Fruit fly (Drosophila melanogaster) whole organism, embryonic: Measurements from ENCODE around the gene CG16965.

Source experiments
- CG1024 ChIP-seq: fragments of 200-800 bp; sonication (Bioruptor generic); IDR thresholded peaks from 2 replicates; pipeline ENCODE4 v1.3.6; 2022; ENCODE audit warnings: missing biosample characterization, missing genetic modification characterization
- CG11085 ChIP-seq: fragments of 200-800 bp; sonication (Bioruptor generic); IDR thresholded peaks from 2 replicates; pipeline ENCODE4 v1.3.6; 2022; ENCODE audit warnings: missing biosample characterization, missing genetic modification characterization
- CG11696 ChIP-seq: fragments of 200-800 bp; sonication (Bioruptor generic); IDR thresholded peaks from 2 replicates; pipeline ENCODE4 v1.3.6; 2022; ENCODE audit warnings: missing biosample characterization, missing genetic modification characterization
- CG12219 ChIP-seq: fragments of 200-800 bp; sonication (Bioruptor generic); optimal IDR thresholded peaks from 3 replicates; lab custom pipeline; 2018; ENCODE audit warnings: missing biosample characterization, mild to moderate bottlenecking, missing genetic modification characterization
- CG13624 ChIP-seq: fragments of 200-800 bp; sonication (Bioruptor generic); optimal IDR thresholded peaks from 2 replicates; lab custom pipeline; 2016; ENCODE audit warnings: missing biosample characterization, missing genetic modification characterization
- CG13894 ChIP-seq: fragments of 200-800 bp; sonication (Bioruptor generic); optimal IDR thresholded peaks from 3 replicates; lab custom pipeline; 2018; ENCODE audit warnings: missing biosample characterization, mild to moderate bottlenecking, missing genetic modification characterization, moderate library complexity
- CG15011 ChIP-seq: fragments of 200-800 bp; sonication (Bioruptor generic); optimal IDR thresholded peaks from 3 replicates; lab custom pipeline; 2018; ENCODE audit warnings: missing biosample characterization, mild to moderate bottlenecking, missing genetic modification characterization
- CG1647 ChIP-seq: fragments of 200-800 bp; sonication (Bioruptor generic); optimal IDR thresholded peaks from 3 replicates; lab custom pipeline; 2016; ENCODE audit warnings: missing biosample characterization, missing genetic modification characterization
- CG17361 ChIP-seq: fragments of 200-800 bp; sonication (Bioruptor generic); IDR thresholded peaks from 3 replicates; pipeline ENCODE4 v1.3.6; 2022; ENCODE audit warnings: missing biosample characterization, missing genetic modification characterization
- CG17385 ChIP-seq: fragments of 200-800 bp; sonication (Bioruptor generic); optimal IDR thresholded peaks from 3 replicates; lab custom pipeline; 2018; ENCODE audit warnings: missing biosample characterization, mild to moderate bottlenecking, missing genetic modification characterization
- CG18599 ChIP-seq: fragments of 200-800 bp; sonication (Bioruptor generic); optimal IDR thresholded peaks from 3 replicates; lab custom pipeline; 2017; ENCODE audit warnings: missing biosample characterization, missing genetic modification characterization, mild to moderate bottlenecking, moderate library complexity, missing genetic modification reagents
- CG2889 ChIP-seq: fragments of 200-800 bp; sonication (Bioruptor generic); IDR thresholded peaks from 3 replicates; pipeline ENCODE4 v1.3.6; 2022; ENCODE audit warnings: missing biosample characterization, missing genetic modification characterization
- CG32532 ChIP-seq: fragments of 200-800 bp; sonication (Bioruptor generic); IDR thresholded peaks from 2 replicates; pipeline ENCODE4 v1.3.6; 2022; ENCODE audit warnings: missing biosample characterization, missing genetic modification characterization
- CG33213 ChIP-seq: fragments of 200-800 bp; sonication (Bioruptor generic); optimal IDR thresholded peaks from 3 replicates; lab custom pipeline; 2016; ENCODE audit warnings: missing biosample characterization, missing genetic modification characterization
- CG3407 ChIP-seq: fragments of 200-800 bp; sonication (Bioruptor generic); optimal IDR thresholded peaks from 2 replicates; lab custom pipeline; 2018; ENCODE audit warnings: missing biosample characterization, mild to moderate bottlenecking, missing genetic modification characterization
- CG4360 ChIP-seq: fragments of 200-800 bp; sonication (Bioruptor generic); IDR thresholded peaks from 2 replicates; pipeline ENCODE4 v1.3.6; 2022; ENCODE audit warnings: missing biosample characterization, missing genetic modification characterization
- CG4424 ChIP-seq: fragments of 200-800 bp; sonication (Bioruptor generic); optimal IDR thresholded peaks from 3 replicates; lab custom pipeline; 2016; ENCODE audit warnings: missing biosample characterization, missing genetic modification characterization
- CG4617 ChIP-seq: fragments of 200-800 bp; sonication (Bioruptor generic); optimal IDR thresholded peaks from 3 replicates; lab custom pipeline; 2016; ENCODE audit warnings: missing biosample characterization, missing genetic modification characterization, borderline replicate concordance
- CG4730 ChIP-seq: fragments of 200-800 bp; sonication (Bioruptor generic); IDR thresholded peaks from 2 replicates; pipeline ENCODE4 v1.3.6; 2022; ENCODE audit warnings: missing biosample characterization, missing genetic modification characterization
- CG8478 ChIP-seq: fragments of >200 bp; optimal IDR thresholded peaks from 2 replicates; lab custom pipeline; 2018
- Camta ChIP-seq: fragments of 200-800 bp; sonication (Bioruptor generic); optimal IDR thresholded peaks from 2 replicates; lab custom pipeline; 2016; ENCODE audit warnings: missing biosample characterization, missing genetic modification characterization
- Dref ChIP-seq: fragments of 200-800 bp; sonication (Bioruptor generic); IDR thresholded peaks from 2 replicates; pipeline ENCODE4 v1.3.6; 2022; ENCODE audit warnings: missing biosample characterization, missing genetic modification characterization
- Drgx ChIP-seq: fragments of 200-800 bp; sonication (Bioruptor generic); IDR thresholded peaks from 2 replicates; pipeline ENCODE4 v1.3.6; 2022; ENCODE audit warnings: missing biosample characterization, missing genetic modification characterization
- HLH4C ChIP-seq: fragments of 200-800 bp; sonication (Bioruptor generic); IDR thresholded peaks from 3 replicates; pipeline ENCODE4 v1.3.6; 2022; ENCODE audit warnings: missing biosample characterization, missing genetic modification characterization; ENCODE audit not compliant: partially characterized antibody
- Hr78 ChIP-seq, 2 experiments: fragments of 200-800 bp in 1 of 2; fragments of >200 bp in 1 of 2; sonication (Bioruptor generic) in 1 of 2; optimal IDR thresholded peaks; 2 replicates each; lab custom pipeline; 2017 to 2019; ENCODE audit warnings: missing biosample characterization in 2 of 2, missing genetic modification characterization in 2 of 2, mild to moderate bottlenecking in 1 of 2, moderate library complexity in 1 of 2
- Oaz ChIP-seq: fragments of 200-800 bp; sonication (Bioruptor generic); IDR thresholded peaks from 2 replicates; pipeline ENCODE4 v1.3.6; 2022; ENCODE audit warnings: missing biosample characterization, missing genetic modification characterization
- Oli ChIP-seq: fragments of 200-800 bp; sonication (Bioruptor generic); optimal IDR thresholded peaks from 2 replicates; lab custom pipeline; 2018; ENCODE audit warnings: missing biosample characterization, mild to moderate bottlenecking, missing genetic modification characterization, moderate library complexity
- Sox102F ChIP-seq: fragments of 200-800 bp; sonication (Bioruptor generic); optimal IDR thresholded peaks from 2 replicates; lab custom pipeline; 2018; ENCODE audit warnings: missing biosample characterization, mild to moderate bottlenecking, missing genetic modification characterization, moderate library complexity
- Spps ChIP-seq: fragments of 200-800 bp; sonication (Bioruptor generic); optimal IDR thresholded peaks from 2 replicates; lab custom pipeline; 2018; ENCODE audit warnings: missing biosample characterization, mild to moderate bottlenecking, missing genetic modification characterization
- bigmax ChIP-seq: fragments of 200-800 bp; sonication (Bioruptor generic); optimal IDR thresholded peaks from 2 replicates; lab custom pipeline; 2018; ENCODE audit warnings: missing biosample characterization, mild to moderate bottlenecking, missing genetic modification characterization
- da ChIP-seq: fragments of 200-800 bp; sonication (Bioruptor generic); optimal IDR thresholded peaks from 2 replicates; lab custom pipeline; 2016; ENCODE audit warnings: missing biosample characterization, missing genetic modification characterization
- dati ChIP-seq: fragments of 200-800 bp; sonication (Bioruptor generic); IDR thresholded peaks from 2 replicates; pipeline ENCODE4 v1.3.6; 2022; ENCODE audit warnings: missing biosample characterization, missing genetic modification characterization
- dysf ChIP-seq: fragments of 200-800 bp; sonication (Bioruptor generic); IDR thresholded peaks from 3 replicates; pipeline ENCODE4 v1.3.6; 2022; ENCODE audit warnings: missing biosample characterization, missing genetic modification characterization
- ems ChIP-seq: fragments of 200-800 bp; sonication (Bioruptor generic); optimal IDR thresholded peaks from 3 replicates; lab custom pipeline; 2016; ENCODE audit warnings: missing biosample characterization, missing genetic modification characterization
- en ChIP-seq: fragments of 200-800 bp; sonication (Bioruptor generic); optimal IDR thresholded peaks from 2 replicates; lab custom pipeline; 2016; ENCODE audit warnings: missing biosample characterization, missing genetic modification characterization
- eve ChIP-seq, 2 experiments: fragments of >200 bp; optimal IDR thresholded peaks; 2 replicates each; lab custom pipeline; 2017; ENCODE audit warnings: missing biosample characterization in 2 of 2, missing genetic modification characterization in 2 of 2
- fru ChIP-seq: fragments of >200 bp; optimal IDR thresholded peaks from 2 replicates; lab custom pipeline; 2017
- gem ChIP-seq: fragments of 200-800 bp; sonication (Bioruptor generic); optimal IDR thresholded peaks from 2 replicates; lab custom pipeline; 2019; ENCODE audit warnings: missing biosample characterization, mild to moderate bottlenecking, missing genetic modification characterization, moderate library complexity
- gsb ChIP-seq: fragments of 200-800 bp; sonication (Bioruptor generic); IDR thresholded peaks from 2 replicates; pipeline ENCODE4 v1.3.6; 2022; ENCODE audit warnings: missing biosample characterization, missing genetic modification characterization
- kay ChIP-seq: fragments of 200-800 bp; sonication (Bioruptor generic); optimal IDR thresholded peaks from 2 replicates; lab custom pipeline; 2016; ENCODE audit warnings: missing biosample characterization, missing genetic modification characterization
- ken ChIP-seq: fragments of 200-800 bp; sonication (Bioruptor generic); IDR thresholded peaks from 3 replicates; pipeline ENCODE4 v1.3.6; 2022; ENCODE audit warnings: missing biosample characterization, missing genetic modification characterization
- lmd ChIP-seq: fragments of 200-800 bp; sonication (Bioruptor generic); IDR thresholded peaks from 2 replicates; pipeline ENCODE4 v1.3.6; 2022; ENCODE audit warnings: missing biosample characterization, missing genetic modification characterization
- nmo ChIP-seq: fragments of 200-800 bp; sonication (Bioruptor generic); optimal IDR thresholded peaks from 2 replicates; lab custom pipeline; 2018; ENCODE audit warnings: missing biosample characterization, mild to moderate bottlenecking, missing genetic modification characterization, moderate library complexity
- org-1 ChIP-seq: fragments of 200-800 bp; sonication (Bioruptor generic); optimal IDR thresholded peaks from 2 replicates; lab custom pipeline; 2017; ENCODE audit warnings: missing biosample characterization, missing genetic modification characterization
- pros ChIP-seq: fragments of 200-800 bp; sonication (Bioruptor generic); optimal IDR thresholded peaks from 3 replicates; lab custom pipeline; 2019; ENCODE audit warnings: missing biosample characterization, mild to moderate bottlenecking, missing genetic modification characterization, moderate library complexity
- pzg ChIP-seq: fragments of 200-800 bp; sonication (Bioruptor generic); optimal IDR thresholded peaks from 3 replicates; lab custom pipeline; 2018; ENCODE audit warnings: missing biosample characterization, mild to moderate bottlenecking, missing genetic modification characterization, moderate library complexity
- sd ChIP-seq: fragments of 200-800 bp; sonication (Bioruptor generic); optimal IDR thresholded peaks from 3 replicates; lab custom pipeline; 2018; ENCODE audit warnings: missing biosample characterization, mild to moderate bottlenecking, missing genetic modification characterization, moderate library complexity
- sens-2 ChIP-seq: fragments of 200-800 bp; sonication (Bioruptor generic); IDR thresholded peaks from 2 replicates; pipeline ENCODE4 v1.3.6; 2022; ENCODE audit warnings: missing biosample characterization, missing genetic modification characterization
- slp2 ChIP-seq: fragments of 200-800 bp; sonication (Bioruptor generic); optimal IDR thresholded peaks from 2 replicates; lab custom pipeline; 2016; ENCODE audit warnings: missing biosample characterization, missing genetic modification characterization
- sob ChIP-seq: fragments of 200-800 bp; sonication (Bioruptor generic); IDR thresholded peaks from 2 replicates; pipeline ENCODE4 v1.3.6; 2022; ENCODE audit warnings: missing biosample characterization, missing genetic modification characterization

Gene CG16965

dm6 chr2L:12011682-12012655 is 30.6 kb downstream of the CG16965 start (continued):
- TF ChIP-seq CG12219 (GFP tag; lab: Kevin White, UChicago) (peak; percentile 60), sob (GFP tag; lab: Robert Waterston, UW) (no peak), org-1 (GFP tag; lab: Kevin White, UChicago) (peak; percentile 50), slp2 (GFP tag; lab: Kevin White, UChicago) (peak; percentile 21), CG4360 (GFP tag; lab: Robert Waterston, UW) (no peak), ken (GFP tag; lab: Robert Waterston, UW) (no peak), en (GFP tag; lab: Kevin White, UChicago) (peak; percentile 38), CG1024 (GFP tag; lab: Robert Waterston, UW) (no peak), nmo (GFP tag; lab: Kevin White, UChicago) (peak; percentile 86), CG11696 (GFP tag; lab: Robert Waterston, UW) (no peak), CG15011 (GFP tag; lab: Kevin White, UChicago) (peak; percentile 5), CG13894 (tag; lab: Kevin White, UChicago) (peak; percentile 90), gem (tag; lab: Kevin White, UChicago) (peak; percentile 65), Spps (tag; lab: Kevin White, UChicago) (peak; percentile 8), CG33213 (GFP tag; lab: Kevin White, UChicago) (peak; percentile 91), CG1647 (GFP tag; lab: Kevin White, UChicago) (peak; percentile 47), bigmax (GFP tag; lab: Kevin White, UChicago) (peak; percentile 56), CG4424 (peak; percentile 70), dysf (GFP tag; lab: Robert Waterston, UW) (no peak), Oaz (no peak), pros (GFP tag; lab: Kevin White, UChicago) (peak; percentile 72), gsb (no peak), Oli (tag; lab: Kevin White, UChicago) (peak; percentile 37), dati (GFP tag; lab: Robert Waterston, UW) (no peak), CG18599 (GFP tag; lab: Kevin White, UChicago) (peak; percentile 94), CG4730 (GFP tag; lab: Robert Waterston, UW) (no peak), Camta (GFP tag; lab: Kevin White, UChicago) (peak; percentile 25), CG4617 (GFP tag; lab: Kevin White, UChicago) (no peak), CG8478 (no peak), pzg (GFP tag; lab: Kevin White, UChicago) (peak; percentile 67), CG17385 (peak; percentile 49), sd (peak; percentile 100), CG32532 (GFP tag; lab: Robert Waterston, UW) (no peak), CG3407 (GFP tag; lab: Kevin White, UChicago) (peak; percentile 51), Drgx (GFP tag; lab: Robert Waterston, UW) (no peak), Sox102F (GFP tag; lab: Kevin White, UChicago) (peak; percentile 57), fru (lab: Kevin White, UChicago) (no peak), sens-2 (GFP tag; lab: Robert Waterston, UW) (no peak), CG2889 (GFP tag; lab: Robert Waterston, UW) (no peak), Dref (GFP tag; lab: Robert Waterston, UW) (no peak), Hr78 (GFP tag; optimal IDR thresholded peaks at IDR 0.05; lab: Kevin White, UChicago) (peak in 1 of 2 experiments; percentile 93), CG11085 (GFP tag; lab: Robert Waterston, UW) (no peak), da (GFP tag; lab: Kevin White, UChicago) (peak; percentile 41), ems (GFP tag; lab: Kevin White, UChicago) (peak; percentile 74), CG17361 (no peak), lmd (GFP tag; lab: Robert Waterston, UW) (no peak), eve (GFP tag; optimal IDR thresholded peaks at IDR 0.05; lab: Kevin White, UChicago) (no peak), kay (GFP tag; lab: Kevin White, UChicago) (peak; percentile 20), HLH4C (GFP tag; lab: Robert Waterston, UW) (no peak), CG13624 (GFP tag; lab: Kevin White, UChicago) (peak; percentile 88)
